Worm (Caenorhabditis elegans) whole organism, midembryonic: ENCODE data around the gene srg-9.

Experiments used
- T22C8.4 ChIP-seq: fragments of 200-800 bp; sonication (Bioruptor generic); IDR thresholded peaks from 2 replicates; pipeline ENCODE4 v1.3.6; 2022; ENCODE audit warnings: missing genetic modification characterization, missing compliant biosample characterization
- cog-1 ChIP-seq: sonication (generic microtip); optimal IDR thresholded peaks from 2 replicates; lab custom pipeline; 2016; ENCODE audit warnings: missing genetic modification characterization, missing compliant biosample characterization
- flt-1 ChIP-seq: fragments of 200-800 bp; sonication (Bioruptor generic); IDR thresholded peaks from 2 replicates; pipeline ENCODE4 v1.3.6; 2022; ENCODE audit warnings: missing genetic modification characterization, missing compliant biosample characterization
- klf-2 ChIP-seq: fragments of 200-800 bp; sonication (Bioruptor generic); conservative IDR thresholded peaks from 2 replicates; pipeline ENCODE4 v1.3.6; 2022; ENCODE audit warnings: missing genetic modification reagents, missing genetic modification characterization, missing compliant biosample characterization
- med-1 ChIP-seq: sonication (generic microtip); optimal IDR thresholded peaks from 2 replicates; lab custom pipeline; 2017; ENCODE audit warnings: missing genetic modification characterization, mild to moderate bottlenecking, missing compliant biosample characterization, antibody characterized with exemption, missing genetic modification reagents; ENCODE audit not compliant: insufficient read depth
- ref-1 ChIP-seq: fragments of 200-800 bp; sonication (Bioruptor generic); conservative IDR thresholded peaks from 2 replicates; pipeline ENCODE4 v1.3.6; 2022; ENCODE audit warnings: missing genetic modification reagents, missing genetic modification characterization, missing compliant biosample characterization
- tab-1 ChIP-seq: fragments of 200-800 bp; sonication (Bioruptor generic); IDR thresholded peaks from 2 replicates; pipeline ENCODE4 v1.3.6; 2022; ENCODE audit warnings: missing genetic modification characterization, missing compliant biosample characterization
- ztf-23 ChIP-seq: fragments of 200-800 bp; sonication (Bioruptor generic); IDR thresholded peaks from 2 replicates; pipeline ENCODE4 v1.3.6; 2022; ENCODE audit warnings: missing genetic modification reagents, missing genetic modification characterization, missing compliant biosample characterization
- ztf-29 ChIP-seq: fragments of 200-800 bp; sonication (Bioruptor generic); IDR thresholded peaks from 2 replicates; pipeline ENCODE4 v1.3.6; 2022; ENCODE audit warnings: missing genetic modification reagents, missing genetic modification characterization, missing compliant biosample characterization

srg-9 gene

ce11 chrIII:6264447-6264846, 7.9 kb upstream of the srg-9 start, which contains the start of gene srg-5:
srg-5 (minus strand) TSS chrIII:6264547.
- no peak for TF ChIP-seq ztf-29 (GFP tag; lab: Robert Waterston, UW)
- TF ChIP-seq cog-1 (tag; lab: Kevin White, UChicago), result no peak
- TF ChIP-seq ztf-23 (GFP tag; lab: Robert Waterston, UW), result no peak
- no peak for TF ChIP-seq ref-1 (GFP tag; lab: Robert Waterston, UW)
- TF ChIP-seq klf-2 (GFP tag; lab: Robert Waterston, UW), result no peak
- no peak for TF ChIP-seq T22C8.4
- no peak for TF ChIP-seq med-1 (GFP tag; lab: Kevin White, UChicago)
- no peak for TF ChIP-seq flt-1 (GFP tag; lab: Robert Waterston, UW)
- TF ChIP-seq tab-1, result no peak

- TF ChIP-seq ztf-23 (GFP tag; lab: Robert Waterston, UW), result no peak
- TF ChIP-seq med-1 (GFP tag; lab: Kevin White, UChicago), result no peak
- TF ChIP-seq ztf-29 (GFP tag; lab: Robert Waterston, UW), result no peak
- no peak for TF ChIP-seq klf-2 (GFP tag; lab: Robert Waterston, UW)
- TF ChIP-seq tab-1, result no peak
- no peak for TF ChIP-seq T22C8.4
- no peak for TF ChIP-seq cog-1 (tag; lab: Kevin White, UChicago)
- no peak for TF ChIP-seq flt-1 (GFP tag; lab: Robert Waterston, UW)
- TF ChIP-seq ref-1 (GFP tag; lab: Robert Waterston, UW), result no peak
These were observed 5.4 kb upstream of the srg-9 start, which contains the start of gene srg-4 for ce11 chrIII:6261985-6262384. srg-4 (minus strand) TSS chrIII:6262085.

ce11 chrIII:6260115-6260514, 3.5 kb upstream of the srg-9 start, which contains the start of gene srg-2:
srg-2 (minus strand) TSS chrIII:6260215.
- TF ChIP-seq T22C8.4 (no peak), ztf-23 (GFP tag; lab: Robert Waterston, UW) (no peak), ztf-29 (GFP tag; lab: Robert Waterston, UW) (no peak), med-1 (GFP tag; lab: Kevin White, UChicago) (no peak), tab-1 (no peak), ref-1 (GFP tag; lab: Robert Waterston, UW) (no peak), flt-1 (GFP tag; lab: Robert Waterston, UW) (no peak), cog-1 (tag; lab: Kevin White, UChicago) (no peak), klf-2 (GFP tag; lab: Robert Waterston, UW) (no peak)

- TF ChIP-seq ztf-29 (GFP tag; lab: Robert Waterston, UW) (no peak), flt-1 (GFP tag; lab: Robert Waterston, UW) (no peak), T22C8.4 (no peak), med-1 (GFP tag; lab: Kevin White, UChicago) (no peak), tab-1 (no peak), klf-2 (GFP tag; lab: Robert Waterston, UW) (no peak), ztf-23 (GFP tag; lab: Robert Waterston, UW) (no peak), ref-1 (GFP tag; lab: Robert Waterston, UW) (no peak)
These were observed 1.7 kb upstream of the srg-9 start, which contains the start of gene srg-1 for ce11 chrIII:6258262-6258661. srg-1 (minus strand) TSS chrIII:6258362.

ce11 chrIII:6254737-6255136, 1.8 kb downstream of the srg-9 start, which contains the start of gene srg-8:
srg-8 (minus strand) TSS chrIII:6254837.
- no peak for TF ChIP-seq klf-2 (GFP tag; lab: Robert Waterston, UW)
- no peak for TF ChIP-seq flt-1 (GFP tag; lab: Robert Waterston, UW)
- no peak for TF ChIP-seq tab-1
- TF ChIP-seq cog-1 (tag; lab: Kevin White, UChicago), result no peak
- no peak for TF ChIP-seq ztf-29 (GFP tag; lab: Robert Waterston, UW)
- no peak for TF ChIP-seq ref-1 (GFP tag; lab: Robert Waterston, UW)

- no peak for TF ChIP-seq T22C8.4
- no peak for TF ChIP-seq med-1 (GFP tag; lab: Kevin White, UChicago)
- TF ChIP-seq flt-1 (GFP tag; lab: Robert Waterston, UW), result no peak
- no peak for TF ChIP-seq tab-1
- TF ChIP-seq cog-1 (tag; lab: Kevin White, UChicago), result no peak
- TF ChIP-seq ref-1 (GFP tag; lab: Robert Waterston, UW), result no peak
- TF ChIP-seq ztf-29 (GFP tag; lab: Robert Waterston, UW), result no peak
- TF ChIP-seq klf-2 (GFP tag; lab: Robert Waterston, UW), result no peak
- no peak for TF ChIP-seq ztf-23 (GFP tag; lab: Robert Waterston, UW)
These were observed 5.1 kb downstream of the srg-9 start, which contains the start of gene amdh-1 for ce11 chrIII:6251511-6251910. amdh-1 (plus strand) TSS chrIII:6251811.

- TF ChIP-seq T22C8.4, result no peak
- no peak for TF ChIP-seq cog-1 (tag; lab: Kevin White, UChicago)
- TF ChIP-seq tab-1, result no peak
- TF ChIP-seq klf-2 (GFP tag; lab: Robert Waterston, UW), result no peak
- TF ChIP-seq ztf-23 (GFP tag; lab: Robert Waterston, UW), result no peak
- no peak for TF ChIP-seq ref-1 (GFP tag; lab: Robert Waterston, UW)
- TF ChIP-seq med-1 (GFP tag; lab: Kevin White, UChicago), result no peak
- no peak for TF ChIP-seq flt-1 (GFP tag; lab: Robert Waterston, UW)
- no peak for TF ChIP-seq ztf-29 (GFP tag; lab: Robert Waterston, UW)
These were observed 8.4 kb downstream of the srg-9 start, which contains the start of the genes gen-1 and stt-3 for ce11 chrIII:6248064-6248687. gen-1 (minus strand) TSS chrIII:6248158. stt-3 (plus strand) TSS chrIII:6248637.

ce11 chrIII:6245728-6246127, 10.8 kb downstream of the srg-9 start, which contains the start of gene bcas-2:
bcas-2 (minus strand) TSS chrIII:6245828.
- TF ChIP-seq ztf-29 (GFP tag; lab: Robert Waterston, UW), result no peak
- no peak for TF ChIP-seq T22C8.4

ce11 chrIII:6240528-6240927, 16.0 kb downstream of the srg-9 start, which contains the start of gene T12A2.3:
T12A2.3 (plus strand) TSS chrIII:6240828.
- TF ChIP-seq med-1 (GFP tag; lab: Kevin White, UChicago), result no peak
- TF ChIP-seq klf-2 (GFP tag; lab: Robert Waterston, UW), result no peak
- TF ChIP-seq flt-1 (GFP tag; lab: Robert Waterston, UW), result no peak
- TF ChIP-seq ztf-29 (GFP tag; lab: Robert Waterston, UW), result no peak
- no peak for TF ChIP-seq ref-1 (GFP tag; lab: Robert Waterston, UW)
- TF ChIP-seq cog-1 (tag; lab: Kevin White, UChicago), result no peak
- TF ChIP-seq ztf-23 (GFP tag; lab: Robert Waterston, UW), result no peak
